Worm (Caenorhabditis elegans) whole organism, L4 larva: Measurements from ENCODE around the gene C41G6.12.

Experiments used
- F10B5.3 ChIP-seq: sonication (generic microtip); optimal IDR thresholded peaks from 2 replicates; lab custom pipeline; 2016; ENCODE audit warnings: mild to moderate bottlenecking, missing genetic modification characterization, missing compliant biosample characterization
- F26F4.8 ChIP-seq: fragments of 200-800 bp; sonication (Bioruptor generic); conservative IDR thresholded peaks from 2 replicates; pipeline ENCODE4 v1.3.6; 2022; ENCODE audit warnings: missing genetic modification characterization, missing compliant biosample characterization
- F49E8.2 ChIP-seq: sonication (generic microtip); optimal IDR thresholded peaks from 2 replicates; lab custom pipeline; 2016; ENCODE audit warnings: missing compliant biosample characterization, mild to moderate bottlenecking, missing genetic modification characterization, borderline replicate concordance
- T20F7.1 ChIP-seq: fragments of 200-800 bp; sonication (Bioruptor generic); optimal IDR thresholded peaks from 2 replicates; lab custom pipeline; 2018; ENCODE audit warnings: mild to moderate bottlenecking, missing genetic modification characterization, missing compliant biosample characterization
- Y105C5A.15 ChIP-seq: fragments of 200-800 bp; sonication (Bioruptor generic); IDR thresholded peaks from 2 replicates; pipeline ENCODE4 v1.3.6; 2022; ENCODE audit warnings: missing genetic modification characterization, missing compliant biosample characterization
- Y48G9A.11 ChIP-seq: fragments of 200-800 bp; sonication (Bioruptor generic); IDR thresholded peaks from 2 replicates; pipeline ENCODE4 v1.3.6; 2022; ENCODE audit warnings: missing genetic modification reagents, missing genetic modification characterization, missing compliant biosample characterization
- ZK546.5 ChIP-seq, 2 experiments: sonication (generic microtip); optimal IDR thresholded peaks; 2 replicates each; lab custom pipeline; 2017; ENCODE audit warnings: missing biosample characterization in 2 of 2, missing genetic modification characterization in 2 of 2
- arid-1 ChIP-seq: fragments of 200-800 bp; sonication (Bioruptor generic); conservative IDR thresholded peaks from 2 replicates; pipeline ENCODE4 v1.3.6; 2022; ENCODE audit warnings: missing genetic modification reagents, missing genetic modification characterization, missing compliant biosample characterization
- ceh-32 ChIP-seq: sonication (generic microtip); optimal IDR thresholded peaks from 2 replicates; lab custom pipeline; 2016; ENCODE audit warnings: mild to moderate bottlenecking, missing genetic modification characterization, missing compliant biosample characterization; ENCODE audit not compliant: poor library complexity
- cey-2 ChIP-seq: sonication (generic microtip); optimal IDR thresholded peaks from 3 replicates; lab custom pipeline; 2017; ENCODE audit warnings: missing genetic modification characterization, mild to moderate bottlenecking, missing compliant biosample characterization, antibody characterized with exemption, borderline replicate concordance; ENCODE audit not compliant: insufficient read depth
- ctbp-1 ChIP-seq: fragments of 200-800 bp; sonication (Bioruptor generic); IDR thresholded peaks from 2 replicates; pipeline ENCODE4 v1.3.6; 2022; ENCODE audit warnings: missing genetic modification reagents, missing genetic modification characterization, missing compliant biosample characterization
- daf-12 ChIP-seq: fragments of 150-350 bp; optimal IDR thresholded peaks from 2 replicates; lab custom pipeline; 2014; ENCODE audit warnings: missing biosample characterization, missing genetic modification reagents, missing genetic modification characterization
- daf-8 ChIP-seq: fragments of 200-800 bp; sonication (Bioruptor generic); IDR thresholded peaks from 2 replicates; pipeline ENCODE4 v1.3.6; 2022; ENCODE audit warnings: missing genetic modification characterization, missing compliant biosample characterization
- dmd-6 ChIP-seq: fragments of 200-800 bp; sonication (Bioruptor generic); IDR thresholded peaks from 2 replicates; pipeline ENCODE4 v1.3.6; 2022; ENCODE audit warnings: missing genetic modification reagents, missing genetic modification characterization, missing compliant biosample characterization
- dmd-8 ChIP-seq: fragments of 200-800 bp; sonication (Bioruptor generic); IDR thresholded peaks from 2 replicates; pipeline ENCODE4 v1.3.6; 2022; ENCODE audit warnings: missing genetic modification characterization, missing compliant biosample characterization
- dve-1 ChIP-seq: sonication (generic microtip); optimal IDR thresholded peaks from 2 replicates; lab custom pipeline; 2017; ENCODE audit warnings: antibody characterized with exemption, mild to moderate bottlenecking, missing genetic modification characterization, missing compliant biosample characterization; ENCODE audit not compliant: insufficient read depth
- hlh-11 ChIP-seq: fragments of 200-800 bp; sonication (Bioruptor generic); optimal IDR thresholded peaks from 2 replicates; lab custom pipeline; 2018; ENCODE audit warnings: mild to moderate bottlenecking, missing genetic modification characterization, missing compliant biosample characterization
- lim-7 ChIP-seq: fragments of 200-800 bp; sonication (Bioruptor generic); IDR thresholded peaks from 2 replicates; pipeline ENCODE4 v1.3.6; 2022; ENCODE audit warnings: missing genetic modification characterization, missing compliant biosample characterization
- lin-1 ChIP-seq: fragments of 200-800 bp; sonication (Bioruptor generic); IDR thresholded peaks from 2 replicates; pipeline ENCODE4 v1.3.6; 2022; ENCODE audit warnings: missing genetic modification reagents, missing genetic modification characterization, missing compliant biosample characterization
- lin-13 ChIP-seq: fragments of 150-350 bp; optimal IDR thresholded peaks from 2 replicates; lab custom pipeline; 2014; ENCODE audit warnings: missing biosample characterization, missing genetic modification reagents, missing genetic modification characterization
- lin-15B ChIP-seq: fragments of 150-350 bp; sonication (generic microtip); optimal IDR thresholded peaks from 3 replicates; lab custom pipeline; 2014; ENCODE audit warnings: missing biosample characterization, missing genetic modification characterization
- lir-3 ChIP-seq: sonication (generic microtip); optimal IDR thresholded peaks from 2 replicates; lab custom pipeline; 2016; ENCODE audit warnings: mild to moderate bottlenecking, missing genetic modification characterization, missing compliant biosample characterization
- lsy-2 ChIP-seq, 2 experiments: fragments of 150-350 bp in 1 of 2; sonication (generic microtip) in 1 of 2; optimal IDR thresholded peaks; 2 replicates each; lab custom pipeline; 2014 to 2017; ENCODE audit warnings: missing biosample characterization in 2 of 2, missing genetic modification characterization in 2 of 2
- madf-5 ChIP-seq, 2 experiments: fragments of 200-800 bp; sonication (Bioruptor generic); IDR thresholded peaks; 2 replicates each; pipeline ENCODE4 v1.3.6; 2022; ENCODE audit warnings: missing compliant biosample characterization in 2 of 2, missing genetic modification characterization in 2 of 2
- mdl-1 ChIP-seq, 2 experiments: fragments of 150-350 bp in 1 of 2; sonication (generic microtip) in 1 of 2; optimal IDR thresholded peaks; 2 replicates each; lab custom pipeline; 2014 to 2017; ENCODE audit warnings: missing biosample characterization in 2 of 2, missing genetic modification characterization in 2 of 2
- mdt-29 ChIP-seq: fragments of 200-800 bp; sonication (Bioruptor generic); IDR thresholded peaks from 2 replicates; pipeline ENCODE4 v1.3.6; 2022; ENCODE audit warnings: missing genetic modification reagents, missing genetic modification characterization, missing compliant biosample characterization
- mes-2 ChIP-seq: sonication (generic microtip); optimal IDR thresholded peaks from 2 replicates; lab custom pipeline; 2016; ENCODE audit warnings: missing genotype, mild to moderate bottlenecking, missing genetic modification characterization, missing compliant biosample characterization; ENCODE audit not compliant: poor library complexity, severe bottlenecking
- mxl-3 ChIP-seq: fragments of 200-800 bp; sonication (Bioruptor generic); optimal IDR thresholded peaks from 2 replicates; lab custom pipeline; 2018; ENCODE audit warnings: mild to moderate bottlenecking, missing genetic modification characterization, missing compliant biosample characterization
- nhr-102 ChIP-seq: sonication (generic microtip); optimal IDR thresholded peaks from 2 replicates; lab custom pipeline; 2016; ENCODE audit warnings: mild to moderate bottlenecking, missing genetic modification characterization, moderate library complexity, missing compliant biosample characterization
- nhr-111 ChIP-seq: fragments of 200-800 bp; sonication (Bioruptor generic); optimal IDR thresholded peaks from 2 replicates; lab custom pipeline; 2018; ENCODE audit warnings: mild to moderate bottlenecking, missing genetic modification characterization, missing compliant biosample characterization
- nhr-28 ChIP-seq: fragments of 150-350 bp; optimal IDR thresholded peaks from 2 replicates; lab custom pipeline; 2014; ENCODE audit warnings: missing biosample characterization, missing genetic modification characterization
- nhr-41 ChIP-seq: fragments of 200-800 bp; sonication (Bioruptor generic); IDR thresholded peaks from 2 replicates; pipeline ENCODE4 v1.3.6; 2022; ENCODE audit warnings: missing genetic modification reagents, missing genetic modification characterization, missing compliant biosample characterization
- nhr-42 ChIP-seq: fragments of 200-800 bp; sonication (Bioruptor generic); IDR thresholded peaks from 2 replicates; pipeline ENCODE4 v1.3.6; 2022; ENCODE audit warnings: missing genetic modification characterization, missing compliant biosample characterization
- nhr-48 ChIP-seq: sonication (generic microtip); optimal IDR thresholded peaks from 2 replicates; lab custom pipeline; 2016; ENCODE audit warnings: mild to moderate bottlenecking, missing genetic modification characterization, missing compliant biosample characterization
- nhr-6 ChIP-seq: fragments of 150-350 bp; optimal IDR thresholded peaks from 2 replicates; lab custom pipeline; 2014; ENCODE audit warnings: missing biosample characterization, missing genetic modification characterization
- nhr-77 ChIP-seq: fragments of 150-350 bp; optimal IDR thresholded peaks from 2 replicates; lab custom pipeline; 2014; ENCODE audit warnings: missing biosample characterization, missing genetic modification characterization
- pha-4 ChIP-seq, 2 experiments: fragments of 150-350 bp in 1 of 2; fragments of 200-800 bp in 1 of 2; sonication (Bioruptor generic) in 1 of 2; IDR thresholded peaks in 1 of 2; optimal IDR thresholded peaks in 1 of 2; 2 replicates each; pipeline versions ENCODE4 v1.3.6 to Lab custom; 2014 to 2022; ENCODE audit warnings: missing genetic modification characterization in 2 of 2, missing genetic modification reagents in 2 of 2, missing biosample characterization in 1 of 2, missing compliant biosample characterization in 1 of 2
- php-3 ChIP-seq: fragments of 200-800 bp; sonication (Bioruptor generic); IDR thresholded peaks from 2 replicates; pipeline ENCODE4 v1.3.6; 2022; ENCODE audit warnings: missing genetic modification reagents, missing genetic modification characterization, missing compliant biosample characterization
- rbr-2 ChIP-seq: sonication (generic microtip); optimal IDR thresholded peaks from 2 replicates; lab custom pipeline; 2016; ENCODE audit warnings: missing genotype, missing genetic modification characterization, missing compliant biosample characterization
- saeg-2 ChIP-seq: fragments of 200-800 bp; sonication (Bioruptor generic); IDR thresholded peaks from 2 replicates; pipeline ENCODE4 v1.3.6; 2022; ENCODE audit warnings: missing genetic modification reagents, missing genetic modification characterization, missing compliant biosample characterization
- snpc-1.2 ChIP-seq: fragments of 200-800 bp; sonication (Bioruptor generic); IDR thresholded peaks from 2 replicates; pipeline ENCODE4 v1.3.6; 2022; ENCODE audit warnings: missing genetic modification reagents, missing genetic modification characterization, missing compliant biosample characterization
- spr-3 ChIP-seq: fragments of 200-800 bp; sonication (Bioruptor generic); optimal IDR thresholded peaks from 2 replicates; lab custom pipeline; 2018; ENCODE audit warnings: mild to moderate bottlenecking, missing genetic modification characterization, missing compliant biosample characterization
- unc-62 ChIP-seq, 3 experiments: fragments of 150-350 bp in 1 of 3; sonication (generic microtip); optimal IDR thresholded peaks in 2 of 3; peaks in 1 of 3; 1 replicate in 1 of 3; 2 replicates in 2 of 3; lab custom pipeline; 2014 to 2017; ENCODE audit warnings: missing biosample characterization in 3 of 3, missing genetic modification characterization in 3 of 3, missing genetic modification reagents in 3 of 3, missing genotype in 1 of 3
- zfp-2 ChIP-seq: sonication (generic microtip); optimal IDR thresholded peaks from 2 replicates; lab custom pipeline; 2016; ENCODE audit warnings: mild to moderate bottlenecking, missing genetic modification characterization, missing compliant biosample characterization
- zfp-3 ChIP-seq: fragments of 200-800 bp; sonication (Bioruptor generic); conservative IDR thresholded peaks from 2 replicates; pipeline ENCODE4 v1.3.6; 2022; ENCODE audit warnings: missing genetic modification reagents, missing genetic modification characterization, missing compliant biosample characterization
- zip-2 ChIP-seq: fragments of 150-350 bp; optimal IDR thresholded peaks from 2 replicates; lab custom pipeline; 2014; ENCODE audit warnings: missing biosample characterization, missing genetic modification characterization

The C41G6.12 gene

ce11 chrV:15192377-15192776, 15.2 kb downstream of the C41G6.12 start, which contains the start of gene plc-2 (continued):
- TF ChIP-seq saeg-2 = no peak
- TF ChIP-seq mdl-1 (tag; optimal IDR thresholded peaks at IDR 0.05; lab: Kevin White, UChicago) = no peak
- TF ChIP-seq daf-12 (tag; lab: Kevin White, UChicago) = no peak
- TF ChIP-seq ceh-32 = no peak
- no peak for TF ChIP-seq lin-1
- TF ChIP-seq hlh-11 (tag; lab: Kevin White, UChicago) = peak; percentile 88
- no peak for TF ChIP-seq F26F4.8 (GFP tag; lab: Robert Waterston, UW)
- no peak for TF ChIP-seq zfp-2 (tag; lab: Kevin White, UChicago)
- peak; percentile 82 for TF ChIP-seq nhr-28 (tag; lab: Kevin White, UChicago)
- no peak for TF ChIP-seq nhr-111 (GFP tag; lab: Kevin White, UChicago)
- no peak for TF ChIP-seq zfp-3 (GFP tag; lab: Robert Waterston, UW)
- no peak for TF ChIP-seq nhr-48

ce11 chrV:15191971-15192370, 15.6 kb downstream of the C41G6.12 start:
- no peak for TF ChIP-seq Y105C5A.15 (GFP tag; lab: Robert Waterston, UW)
- TF ChIP-seq dve-1 (tag; lab: Kevin White, UChicago) = no peak
- peak in 1 of 2 experiments; percentile 93 for TF ChIP-seq unc-62 (GFP tag; optimal IDR thresholded peaks at IDR 0.05 in 1 of 2; lab: Kevin White, UChicago)
- TF ChIP-seq unc-62 (tag; optimal IDR thresholded peaks at IDR 0.05; lab: Kevin White, UChicago) = no peak

- TF ChIP-seq daf-8 (GFP tag; lab: Robert Waterston, UW) (peak; percentile 91), mxl-3 (GFP tag; lab: Kevin White, UChicago) (peak; percentile 81), snpc-1.2 (peak; percentile 94), F10B5.3 (tag; lab: Kevin White, UChicago) (peak; percentile 85), F26F4.8 (GFP tag; lab: Robert Waterston, UW) (peak; percentile 99), lim-7 (GFP tag; lab: Robert Waterston, UW) (peak; percentile 98), lin-13 (peak; percentile 93), arid-1 (GFP tag; lab: Robert Waterston, UW) (peak; percentile 97), lir-3 (tag; lab: Kevin White, UChicago) (peak; percentile 88), T20F7.1 (GFP tag; lab: Kevin White, UChicago) (peak; percentile 77), cey-2 (no peak), nhr-77 (tag; lab: Kevin White, UChicago) (peak; percentile 58), F49E8.2 (tag; lab: Kevin White, UChicago) (peak; percentile 96), dmd-6 (GFP tag; lab: Robert Waterston, UW) (peak; percentile 80), nhr-102 (tag; lab: Kevin White, UChicago) (peak; percentile 93), mdt-29 (GFP tag; lab: Robert Waterston, UW) (peak; percentile 79), pha-4 (GFP tag; IDR thresholded peaks at IDR 0.05; lab: Robert Waterston, UW) (peak; percentile 97), pha-4 (tag; optimal IDR thresholded peaks at IDR 0.05; lab: Kevin White, UChicago) (no peak), lin-15B (tag; lab: Kevin White, UChicago) (peak; percentile 34), ctbp-1 (GFP tag; lab: Robert Waterston, UW) (peak; percentile 93), nhr-41 (peak; percentile 92), php-3 (peak; percentile 93), zip-2 (peak; percentile 45), nhr-42 (GFP tag; lab: Robert Waterston, UW) (peak; percentile 91), Y48G9A.11 (GFP tag; lab: Robert Waterston, UW) (peak; percentile 91), nhr-111 (GFP tag; lab: Kevin White, UChicago) (peak; percentile 98), lsy-2 (tag; optimal IDR thresholded peaks at IDR 0.05; lab: Kevin White, UChicago) (peak in 1 of 2 experiments; percentile 79), spr-3 (GFP tag; lab: Kevin White, UChicago) (peak; percentile 93), nhr-6 (tag; lab: Kevin White, UChicago) (peak; percentile 96), madf-5 (GFP tag; IDR thresholded peaks at IDR 0.05; lab: Robert Waterston, UW) (peak; percentile 88 to 90), dmd-8 (GFP tag; lab: Robert Waterston, UW) (peak; percentile 99), ZK546.5 (tag; optimal IDR thresholded peaks at IDR 0.05; lab: Kevin White, UChicago) (no peak), mes-2 (peak; percentile 93), rbr-2 (peak; percentile 80)
Measured at ce11 chrV:15190903-15191302, 16.7 kb downstream of the C41G6.12 start, which contains the start of gene Y75B12B.11. Gene Y75B12B.11 (plus strand): TSS chrV:15191296.
